Worm (Caenorhabditis elegans): Measurements from ENCODE around the gene ZK563.7.

- TF ChIP-seq set-16 (GFP tag; IDR thresholded peaks at IDR 0.05), result no peak
- TF ChIP-seq arid-1 (GFP tag; conservative IDR thresholded peaks at IDR 0.05), result no peak
- no peak for TF ChIP-seq hlh-30 (tag; optimal IDR thresholded peaks at IDR 0.05; ENCODE audit: insufficient read depth)
- no peak for TF ChIP-seq skn-1 (tag; optimal IDR thresholded peaks at IDR 0.05)
- TF ChIP-seq daf-12 (tag; optimal IDR thresholded peaks at IDR 0.05), result no peak
Observed at ce11 chrX:3401701-3402100, 21.4 kb downstream of the ZK563.7 start, which contains the start of gene C04F6.9.

All from whole organism, L4 larva.